Worm (Caenorhabditis elegans) whole organism, L3 larva: ENCODE measurements around the gene nlp-26.

ENCODE experiments used
- ZK546.5 ChIP-seq: sonication (generic microtip); optimal IDR thresholded peaks from 2 replicates; lab custom pipeline; 2017; ENCODE audit warnings: missing biosample characterization, missing genetic modification characterization
- aly-2 ChIP-seq: fragments of 150-350 bp; optimal IDR thresholded peaks from 2 replicates; lab custom pipeline; 2014; ENCODE audit warnings: missing biosample characterization, missing genetic modification characterization
- ceh-16 ChIP-seq: sonication (generic microtip); optimal IDR thresholded peaks from 2 replicates; lab custom pipeline; 2017; ENCODE audit warnings: missing biosample characterization, missing genetic modification characterization
- ceh-28 ChIP-seq: fragments of 150-350 bp; optimal IDR thresholded peaks from 2 replicates; lab custom pipeline; 2014; ENCODE audit warnings: missing biosample characterization, missing genetic modification reagents, missing genetic modification characterization
- ceh-9 ChIP-seq: sonication (generic microtip); optimal IDR thresholded peaks from 2 replicates; lab custom pipeline; 2018; ENCODE audit warnings: missing biosample characterization, missing genetic modification characterization
- egl-27 ChIP-seq: sonication (generic microtip); optimal IDR thresholded peaks from 4 replicates; lab custom pipeline; 2017; ENCODE audit warnings: missing biosample characterization, missing genetic modification reagents, missing genetic modification characterization
- elt-1 ChIP-seq: fragments of 150-350 bp; optimal IDR thresholded peaks from 2 replicates; lab custom pipeline; 2014; ENCODE audit warnings: missing biosample characterization, missing genetic modification characterization
- elt-2 ChIP-seq: sonication (generic microtip); optimal IDR thresholded peaks from 2 replicates; lab custom pipeline; 2016; ENCODE audit warnings: missing genetic modification reagents, mild to moderate bottlenecking, missing genetic modification characterization, missing compliant biosample characterization
- elt-3 ChIP-seq, 3 experiments: fragments of 150-350 bp in 1 of 3; sonication (generic microtip) in 2 of 3; optimal IDR thresholded peaks; 2 replicates in 2 of 3; 4 replicates in 1 of 3; lab custom pipeline; 2014 to 2017; ENCODE audit warnings: missing biosample characterization in 3 of 3, missing genetic modification characterization in 3 of 3
- eor-1 ChIP-seq, 2 experiments: fragments of 150-350 bp; optimal IDR thresholded peaks; 2 replicates each; lab custom pipeline; 2014 to 2018; ENCODE audit warnings: missing biosample characterization in 2 of 2, missing genetic modification characterization in 2 of 2
- fkh-10 ChIP-seq: sonication (generic microtip); optimal IDR thresholded peaks from 2 replicates; lab custom pipeline; 2017; ENCODE audit warnings: missing biosample characterization, missing genetic modification reagents, missing genetic modification characterization
- fkh-2 ChIP-seq: fragments of 150-350 bp; optimal IDR thresholded peaks from 2 replicates; lab custom pipeline; 2014; ENCODE audit warnings: missing biosample characterization, missing genetic modification reagents, missing genetic modification characterization
- fos-1 ChIP-seq: fragments of 150-350 bp; optimal IDR thresholded peaks from 2 replicates; lab custom pipeline; 2014; ENCODE audit warnings: missing biosample characterization, missing genetic modification characterization
- hmg-11 ChIP-seq: sonication (generic microtip); optimal IDR thresholded peaks from 2 replicates; lab custom pipeline; 2016; ENCODE audit warnings: missing genetic modification characterization, missing compliant biosample characterization
- jun-1 ChIP-seq: fragments of 150-350 bp; optimal IDR thresholded peaks from 2 replicates; lab custom pipeline; 2014; ENCODE audit warnings: missing biosample characterization, missing genetic modification reagents, missing genetic modification characterization
- lsy-12 ChIP-seq: sonication (generic microtip); optimal IDR thresholded peaks from 2 replicates; lab custom pipeline; 2016; ENCODE audit warnings: mild to moderate bottlenecking, missing genetic modification characterization, missing compliant biosample characterization
- mdl-1 ChIP-seq: fragments of 150-350 bp; optimal IDR thresholded peaks from 2 replicates; lab custom pipeline; 2014; ENCODE audit warnings: missing biosample characterization, missing genetic modification characterization
- mml-1 ChIP-seq: fragments of 150-350 bp; sonication (generic microtip); optimal IDR thresholded peaks from 3 replicates; lab custom pipeline; 2014; ENCODE audit warnings: missing biosample characterization, missing genetic modification characterization
- nfya-1 ChIP-seq: sonication (generic microtip); optimal IDR thresholded peaks from 2 replicates; lab custom pipeline; 2017; ENCODE audit warnings: missing genetic modification characterization, mild to moderate bottlenecking, missing compliant biosample characterization, antibody characterized with exemption, moderate library complexity; ENCODE audit not compliant: insufficient read depth
- nhr-11 ChIP-seq: fragments of 150-350 bp; optimal IDR thresholded peaks from 2 replicates; lab custom pipeline; 2014; ENCODE audit warnings: missing biosample characterization, missing genetic modification characterization
- nhr-237 ChIP-seq: fragments of 150-350 bp; optimal IDR thresholded peaks from 2 replicates; lab custom pipeline; 2014; ENCODE audit warnings: missing biosample characterization, missing genetic modification characterization
- nhr-28 ChIP-seq: fragments of 150-350 bp; optimal IDR thresholded peaks from 2 replicates; lab custom pipeline; 2014; ENCODE audit warnings: missing biosample characterization, missing genetic modification characterization
- nhr-67 ChIP-seq: fragments of 150-350 bp; optimal IDR thresholded peaks from 2 replicates; lab custom pipeline; 2014; ENCODE audit warnings: missing biosample characterization, missing genetic modification characterization
- nhr-76 ChIP-seq: fragments of 150-350 bp; sonication (generic microtip); optimal IDR thresholded peaks from 5 replicates; lab custom pipeline; 2014; ENCODE audit warnings: missing biosample characterization, missing genetic modification characterization
- nhr-77 ChIP-seq: fragments of 150-350 bp; optimal IDR thresholded peaks from 2 replicates; lab custom pipeline; 2014; ENCODE audit warnings: missing biosample characterization, missing genetic modification characterization
- pha-4 ChIP-seq: fragments of 150-350 bp; optimal IDR thresholded peaks from 2 replicates; lab custom pipeline; 2014; ENCODE audit warnings: missing biosample characterization, missing genetic modification reagents, missing genetic modification characterization
- pqm-1 ChIP-seq: fragments of 150-350 bp; optimal IDR thresholded peaks from 2 replicates; lab custom pipeline; 2017; ENCODE audit warnings: missing biosample characterization, missing genetic modification characterization, inconsistent platforms
- sea-2 ChIP-seq: fragments of 150-350 bp; sonication (generic microtip); optimal IDR thresholded peaks from 4 replicates; lab custom pipeline; 2014; ENCODE audit warnings: missing biosample characterization, missing genetic modification reagents, missing genetic modification characterization
- skn-1 ChIP-seq: fragments of 150-350 bp; optimal IDR thresholded peaks from 2 replicates; lab custom pipeline; 2014; ENCODE audit warnings: missing biosample characterization, missing genetic modification characterization
- unc-62 ChIP-seq: fragments of 150-350 bp; sonication (generic microtip); optimal IDR thresholded peaks from 4 replicates; lab custom pipeline; 2014; ENCODE audit warnings: missing biosample characterization, missing genetic modification reagents, missing genetic modification characterization
- ztf-11 ChIP-seq: fragments of 150-350 bp; optimal IDR thresholded peaks from 2 replicates; lab custom pipeline; 2014; ENCODE audit warnings: missing biosample characterization, missing genetic modification characterization

The nlp-26 gene

DNA sequence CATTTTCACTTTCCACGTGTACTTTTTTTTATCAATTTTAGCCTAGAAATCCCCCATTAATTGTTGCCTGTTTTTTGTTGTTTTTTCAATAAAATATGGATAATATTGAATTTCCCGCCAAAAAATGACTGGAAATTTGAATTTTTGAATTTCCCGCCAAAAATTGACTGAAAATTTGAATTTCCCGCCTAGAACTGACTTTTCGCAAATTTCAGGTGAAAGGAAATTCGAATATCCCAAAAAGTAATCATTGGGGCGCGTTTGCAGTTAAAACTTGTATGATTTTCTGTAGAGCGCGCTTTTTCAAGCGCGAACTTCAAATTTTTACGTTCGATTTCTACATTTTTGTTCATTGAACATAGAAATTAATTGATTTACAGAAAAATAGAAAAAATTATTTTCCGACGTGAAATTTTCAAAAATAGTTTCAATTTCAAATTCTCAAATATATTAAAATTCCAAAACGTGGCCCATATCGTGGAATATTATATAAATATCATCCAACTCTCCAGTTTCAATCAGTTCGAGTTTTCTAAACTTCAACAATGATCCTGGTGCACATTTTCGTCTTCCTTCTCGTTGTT is 32.4 kb downstream of the nlp-26 start, which contains the start of gene Y43F8C.9:
Y43F8C.9 (plus strand) TSS at position 534 of the 584 bp plus-strand sequence.
- TF ChIP-seq pha-4 (no peak), ceh-9 (tag; lab: Kevin White, UChicago) (no peak), unc-62 (GFP tag; lab: Kevin White, UChicago) (no peak), elt-1 (tag; lab: Kevin White, UChicago) (no peak), nhr-237 (tag; lab: Kevin White, UChicago) (no peak), nhr-11 (no peak), fkh-2 (tag; lab: Kevin White, UChicago) (no peak), aly-2 (no peak), jun-1 (tag; lab: Kevin White, UChicago) (no peak), nhr-76 (tag; lab: Kevin White, UChicago) (no peak), ceh-16 (tag; lab: Kevin White, UChicago) (no peak), eor-1 (tag; optimal IDR thresholded peaks at IDR 0.05; lab: Kevin White, UChicago) (no peak), lsy-12 (tag; lab: Kevin White, UChicago) (no peak), ceh-28 (tag; lab: Kevin White, UChicago) (no peak), nhr-67 (tag; lab: Kevin White, UChicago) (no peak), elt-3 (tag; optimal IDR thresholded peaks at IDR 0.05; lab: Kevin White, UChicago) (no peak), ZK546.5 (tag; lab: Kevin White, UChicago) (no peak), mml-1 (tag; lab: Kevin White, UChicago) (no peak), nfya-1 (tag; lab: Kevin White, UChicago) (no peak), fkh-10 (GFP tag; lab: Kevin White, UChicago) (no peak)
- TF ChIP-seq, all 47 proteins: peak for 0

DNA sequence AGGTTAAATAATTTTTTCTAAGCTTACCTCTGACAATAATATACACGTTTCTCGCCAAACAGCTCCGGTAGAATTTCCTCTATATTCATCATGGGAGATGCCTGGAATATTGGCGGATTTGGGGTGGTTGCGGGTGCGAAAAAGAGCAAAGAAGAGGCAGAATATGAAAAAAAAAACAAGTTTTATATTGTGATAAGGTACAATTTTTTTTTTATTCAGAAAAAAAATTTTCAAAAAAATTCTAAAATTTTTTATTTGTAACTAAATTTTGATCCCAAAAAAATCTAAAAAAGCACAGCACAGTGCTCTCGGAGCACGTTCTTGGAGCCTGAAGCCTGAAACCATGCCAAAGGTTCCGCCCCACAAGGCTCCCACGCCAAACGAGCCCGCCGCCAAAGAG is 41.9 kb downstream of the nlp-26 start, which contains the start of gene dmd-3:
dmd-3 (minus strand) TSS at position 101 of the 400 bp plus-strand sequence.
- TF ChIP-seq ztf-11 (tag; lab: Kevin White, UChicago) = no peak
- no peak for TF ChIP-seq mml-1 (tag; lab: Kevin White, UChicago)
- TF ChIP-seq nhr-28 = no peak
- TF ChIP-seq egl-27 (tag; lab: Kevin White, UChicago) = no peak
- TF ChIP-seq ceh-9 (tag; lab: Kevin White, UChicago) = no peak
- no peak for TF ChIP-seq nhr-77 (tag; lab: Kevin White, UChicago)
- TF ChIP-seq nhr-11 = no peak
- TF ChIP-seq elt-2 = no peak
- no peak for TF ChIP-seq skn-1 (tag; lab: Kevin White, UChicago)
- no peak for TF ChIP-seq sea-2 (GFP tag; lab: Kevin White, UChicago)
- TF ChIP-seq mdl-1 = no peak
- TF ChIP-seq pqm-1 (tag; lab: Kevin White, UChicago) = no peak
- no peak for TF ChIP-seq jun-1 (tag; lab: Kevin White, UChicago)
- no peak for TF ChIP-seq hmg-11 (tag; lab: Kevin White, UChicago)
- TF ChIP-seq unc-62 (GFP tag; lab: Kevin White, UChicago) = no peak
- no peak for TF ChIP-seq nhr-76 (tag; lab: Kevin White, UChicago)
- no peak for TF ChIP-seq fos-1 (tag; lab: Kevin White, UChicago)
